Fruit fly (Drosophila melanogaster) Kc167 (cell line): ENCODE data around the gene CG6664.

ENCODE experiments used
- Myc ChIP-seq: fragments of >200 bp; optimal IDR thresholded peaks from 2 replicates; lab custom pipeline; 2017; ENCODE audit warnings: missing external identifiers
- Sin3A ChIP-seq: fragments of >200 bp; optimal IDR thresholded peaks from 2 replicates; lab custom pipeline; 2018; ENCODE audit warnings: missing external identifiers
- h ChIP-seq: fragments of >200 bp; optimal IDR thresholded peaks from 3 replicates; lab custom pipeline; 2018; ENCODE audit warnings: missing external identifiers
- insv ChIP-seq: fragments of >200 bp; optimal IDR thresholded peaks from 3 replicates; lab custom pipeline; 2018; ENCODE audit warnings: missing external identifiers
- psq ChIP-seq: fragments of >200 bp; optimal IDR thresholded peaks from 2 replicates; lab custom pipeline; 2017; ENCODE audit warnings: missing external identifiers
- ttk ChIP-seq: sonication (Bioruptor generic); optimal IDR thresholded peaks from 2 replicates; lab custom pipeline; 2017; ENCODE audit warnings: missing external identifiers

Gene CG6664

DNA sequence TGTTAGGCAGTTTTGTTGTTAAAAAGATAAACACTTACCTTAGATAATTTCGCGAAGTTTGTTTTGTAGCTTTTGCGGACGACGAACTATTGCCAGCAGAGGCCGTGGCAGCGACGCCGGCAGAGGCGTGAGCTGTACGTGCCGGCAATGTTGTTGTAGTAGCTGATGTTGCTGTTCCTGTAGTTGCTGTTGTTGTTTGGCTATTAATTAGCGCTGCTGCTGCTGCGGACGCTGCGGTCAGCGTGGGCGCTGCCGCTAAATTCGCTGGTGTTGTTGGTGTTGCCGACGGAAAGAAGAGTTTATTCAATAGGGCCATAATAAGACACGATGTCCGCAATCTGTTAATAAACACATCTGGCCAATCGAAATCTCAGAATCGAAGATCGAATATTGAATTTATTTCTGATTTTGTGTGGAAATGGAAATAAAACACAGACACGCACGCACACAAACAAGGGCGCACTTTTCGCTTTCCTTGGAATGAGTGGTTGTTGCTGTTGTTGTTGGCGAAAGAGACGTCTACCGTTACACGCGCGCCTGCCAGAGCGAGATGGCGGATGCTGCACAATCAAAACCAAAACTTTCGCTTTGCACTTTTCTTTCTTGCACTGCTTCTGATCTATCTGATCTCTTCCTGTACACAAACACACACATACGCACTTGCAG lies 4.5 kb downstream of the CG6664 start:
- no peak for TF ChIP-seq psq (lab: Kevin White, UChicago)
- no peak for TF ChIP-seq Myc (lab: Kevin White, UChicago)
- TF ChIP-seq h (lab: Kevin White, UChicago) = no peak
- TF ChIP-seq insv (lab: Kevin White, UChicago) = no peak
- TF ChIP-seq ttk (lab: Kevin White, UChicago) = no peak
- no peak for TF ChIP-seq Sin3A (lab: Kevin White, UChicago)

DNA sequence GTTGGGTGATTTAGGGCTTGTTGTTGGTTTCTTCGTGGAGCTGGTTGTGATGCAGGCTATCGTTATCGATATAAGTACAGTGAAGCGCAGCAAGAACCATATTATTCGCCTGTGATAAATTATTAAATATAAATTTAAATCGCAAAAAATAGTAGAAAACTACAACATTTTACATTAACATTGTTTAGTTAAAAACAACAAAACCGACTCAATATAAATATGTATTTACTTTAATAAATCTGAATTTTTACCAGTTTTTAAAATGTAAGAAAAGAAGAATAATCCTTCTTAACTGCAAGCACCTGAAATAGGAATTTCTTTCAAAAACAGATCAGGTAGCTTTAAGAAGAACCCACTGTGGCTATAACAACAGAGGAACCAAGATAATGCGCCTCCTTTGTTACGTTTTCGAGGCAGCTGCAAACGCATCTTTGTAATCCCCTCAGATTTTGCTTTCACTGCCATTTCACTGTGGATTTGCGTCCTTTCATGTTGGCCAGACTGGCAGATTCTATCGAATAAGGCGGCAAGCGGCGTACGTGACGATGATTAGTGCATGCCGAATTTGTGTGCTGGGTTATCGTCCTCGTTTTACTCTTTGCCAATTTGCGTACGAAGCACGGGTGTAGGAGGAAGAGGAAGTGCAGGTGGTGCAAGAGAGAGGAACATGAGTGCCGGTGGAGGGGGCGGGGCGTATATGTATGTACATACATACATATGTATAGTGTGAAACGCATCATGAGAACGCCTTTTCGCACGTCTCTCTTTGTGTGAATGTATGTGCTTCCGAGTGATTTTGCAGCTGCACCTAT lies 5.3 kb downstream of the CG6664 start:
- TF ChIP-seq Myc (lab: Kevin White, UChicago) (no peak), insv (lab: Kevin White, UChicago) (no peak), ttk (lab: Kevin White, UChicago) (no peak), Sin3A (lab: Kevin White, UChicago) (no peak), psq (lab: Kevin White, UChicago) (no peak), h (lab: Kevin White, UChicago) (no peak)

dm6 chr3L:17009715-17010491 lies 6.1 kb downstream of the CG6664 start:
- TF ChIP-seq Myc (lab: Kevin White, UChicago) = no peak
- TF ChIP-seq insv (lab: Kevin White, UChicago) = no peak
- no peak for TF ChIP-seq ttk (lab: Kevin White, UChicago)
- no peak for TF ChIP-seq h (lab: Kevin White, UChicago)
- no peak for TF ChIP-seq Sin3A (lab: Kevin White, UChicago)
- no peak for TF ChIP-seq psq (lab: Kevin White, UChicago)

DNA sequence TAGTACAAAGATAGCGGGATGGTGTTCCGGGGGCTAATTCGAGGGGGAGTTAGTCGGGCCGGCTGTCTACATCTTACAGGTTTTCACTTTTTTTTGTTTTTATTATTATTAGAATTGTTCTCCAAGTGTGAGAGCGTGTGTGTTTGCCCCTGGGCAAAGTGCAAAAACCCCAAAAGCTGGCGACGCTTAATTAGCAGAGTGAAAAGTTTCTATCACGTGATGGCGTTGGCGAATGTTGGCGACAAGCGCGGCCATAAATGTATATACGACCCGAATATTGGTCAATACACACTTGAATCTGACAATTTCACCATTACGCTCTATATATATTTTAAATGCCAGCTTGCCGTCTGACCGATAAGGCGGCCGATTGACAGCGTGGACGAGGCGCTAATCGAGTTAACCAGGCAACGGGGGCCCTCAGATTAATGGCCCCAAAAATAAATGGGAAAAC lies 7.0 kb downstream of the CG6664 start:
- TF ChIP-seq ttk (lab: Kevin White, UChicago) (no peak), Myc (lab: Kevin White, UChicago) (no peak), h (lab: Kevin White, UChicago) (no peak), Sin3A (lab: Kevin White, UChicago) (no peak), psq (lab: Kevin White, UChicago) (no peak), insv (lab: Kevin White, UChicago) (no peak)

DNA sequence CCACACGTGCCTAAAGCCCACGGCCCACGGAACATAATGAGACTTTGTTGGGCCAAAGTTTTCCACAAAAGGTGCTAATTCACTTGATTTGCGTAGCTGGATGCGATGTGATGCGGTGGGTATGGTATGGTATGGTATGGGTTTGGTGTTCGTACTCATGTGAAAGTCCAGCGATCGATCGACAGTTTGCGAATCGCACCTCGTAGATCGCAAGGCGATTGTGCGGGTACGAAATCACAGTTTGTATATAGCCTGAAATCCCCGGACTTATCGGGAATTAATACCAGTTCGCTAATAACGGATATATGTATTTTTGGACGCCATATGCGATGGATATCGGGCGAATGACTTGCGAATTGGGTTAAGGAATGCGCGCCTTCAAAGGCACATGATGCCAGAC lies 8.0 kb downstream of the CG6664 start:
- TF ChIP-seq insv (lab: Kevin White, UChicago) (no peak), psq (lab: Kevin White, UChicago) (no peak), Sin3A (lab: Kevin White, UChicago) (no peak), ttk (lab: Kevin White, UChicago) (no peak), Myc (lab: Kevin White, UChicago) (no peak), h (lab: Kevin White, UChicago) (no peak)

- TF ChIP-seq insv (lab: Kevin White, UChicago) (no peak), ttk (lab: Kevin White, UChicago) (no peak), Sin3A (lab: Kevin White, UChicago) (no peak), Myc (lab: Kevin White, UChicago) (no peak), h (lab: Kevin White, UChicago) (no peak), psq (lab: Kevin White, UChicago) (no peak)
Observed at dm6 chr3L:17007496-17007895, 8.5 kb downstream of the CG6664 start.

dm6 chr3L:17007041-17007471 lies 8.9 kb downstream of the CG6664 start:
- no peak for TF ChIP-seq Myc (lab: Kevin White, UChicago)

DNA sequence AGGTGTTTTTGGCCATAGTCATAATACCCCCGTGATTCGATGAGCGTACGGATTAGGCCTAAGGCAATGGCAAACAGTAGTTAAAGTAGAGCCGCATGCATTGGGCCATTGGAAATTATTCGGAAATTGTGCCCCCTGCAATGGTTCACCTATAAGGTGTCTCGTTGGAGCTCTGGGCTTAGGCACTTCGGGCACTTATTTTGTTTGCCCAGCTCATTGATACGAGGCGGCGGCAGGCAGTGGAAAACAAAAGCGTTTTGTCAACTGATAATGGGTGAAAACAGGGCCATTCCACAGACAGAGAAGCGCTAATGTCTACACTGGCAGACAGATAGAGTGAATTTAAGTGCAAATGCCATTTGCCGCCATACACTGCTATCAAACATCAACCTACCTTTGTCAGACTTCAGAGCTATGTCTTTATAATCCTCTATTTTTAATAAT lies 9.7 kb downstream of the CG6664 start:
- TF ChIP-seq insv (lab: Kevin White, UChicago) (no peak), Myc (lab: Kevin White, UChicago) (no peak), Sin3A (lab: Kevin White, UChicago) (no peak), psq (lab: Kevin White, UChicago) (no peak), h (lab: Kevin White, UChicago) (no peak), ttk (lab: Kevin White, UChicago) (no peak)

DNA sequence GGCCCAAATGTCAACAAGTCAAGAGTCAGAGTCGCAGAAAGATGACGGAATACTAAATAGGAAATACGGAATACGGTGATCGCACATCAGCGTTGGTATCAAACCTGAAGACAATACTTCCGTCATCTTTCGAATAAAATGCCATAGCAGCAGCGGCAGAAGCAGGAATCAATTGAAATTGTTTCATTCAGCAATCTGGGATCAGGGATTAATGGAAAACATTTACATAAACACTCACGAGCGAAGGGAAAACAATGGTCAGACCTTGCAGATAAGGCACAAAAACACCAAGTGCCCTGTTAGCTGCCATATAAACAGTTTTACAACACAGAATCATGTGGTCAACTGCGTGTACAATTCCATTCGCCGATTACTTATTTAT lies 10.6 kb downstream of the CG6664 start:
- TF ChIP-seq Sin3A (lab: Kevin White, UChicago) (no peak), ttk (lab: Kevin White, UChicago) (no peak), psq (lab: Kevin White, UChicago) (no peak)

- no peak for TF ChIP-seq ttk (lab: Kevin White, UChicago)
- TF ChIP-seq Myc (lab: Kevin White, UChicago) = no peak
- no peak for TF ChIP-seq insv (lab: Kevin White, UChicago)
- no peak for TF ChIP-seq psq (lab: Kevin White, UChicago)
- TF ChIP-seq h (lab: Kevin White, UChicago) = no peak
- no peak for TF ChIP-seq Sin3A (lab: Kevin White, UChicago)
Observed at dm6 chr3L:17004765-17005414, 11.1 kb downstream of the CG6664 start.
